Fruit fly (Drosophila melanogaster) whole organism, wandering third instar larva: ENCODE data around the gene Cpr64Ad.

ENCODE experiments used
- Dfd ChIP-seq: fragments of >200 bp; optimal IDR thresholded peaks from 2 replicates; lab custom pipeline; 2017; ENCODE audit warnings: missing biosample characterization, missing genetic modification characterization
- Hr78 ChIP-seq: fragments of >200 bp; optimal IDR thresholded peaks from 2 replicates; lab custom pipeline; 2017; ENCODE audit warnings: missing biosample characterization, missing genetic modification characterization
- Jra ChIP-seq: sonication (Bioruptor generic); optimal IDR thresholded peaks from 2 replicates; lab custom pipeline; 2016; ENCODE audit warnings: missing biosample characterization, missing genetic modification characterization
- N ChIP-seq: fragments of >200 bp; optimal IDR thresholded peaks from 2 replicates; lab custom pipeline; 2018; ENCODE audit warnings: missing biosample characterization, missing external identifiers, missing genetic modification characterization
- Rel ChIP-seq, 2 experiments: fragments of 200-800 bp; sonication (Bioruptor generic) in 1 of 2; optimal IDR thresholded peaks; 2 replicates in 1 of 2; 3 replicates in 1 of 2; lab custom pipeline; 2016 to 2019; ENCODE audit warnings: mild to moderate bottlenecking in 2 of 2, missing biosample characterization in 2 of 2, missing genetic modification characterization in 2 of 2, moderate library complexity in 1 of 2
- br ChIP-seq: fragments of 200-800 bp; sonication (Bioruptor generic); optimal IDR thresholded peaks from 2 replicates; lab custom pipeline; 2016; ENCODE audit warnings: missing biosample characterization, missing genetic modification characterization
- ey ChIP-seq: fragments of 200-800 bp; sonication (Bioruptor generic); optimal IDR thresholded peaks from 2 replicates; lab custom pipeline; 2016; ENCODE audit warnings: missing biosample characterization, missing genetic modification characterization
- h ChIP-seq: fragments of 200-800 bp; sonication (Bioruptor generic); optimal IDR thresholded peaks from 3 replicates; lab custom pipeline; 2016; ENCODE audit warnings: missing biosample characterization, mild to moderate bottlenecking, missing genetic modification characterization
- lola ChIP-seq: fragments of >200 bp; optimal IDR thresholded peaks from 2 replicates; lab custom pipeline; 2017; ENCODE audit warnings: missing biosample characterization, missing genetic modification characterization
- psq ChIP-seq: fragments of 200-800 bp; sonication (Bioruptor generic); optimal IDR thresholded peaks from 3 replicates; lab custom pipeline; 2017; ENCODE audit warnings: missing biosample characterization, mild to moderate bottlenecking, missing genetic modification characterization, moderate library complexity

DNA sequence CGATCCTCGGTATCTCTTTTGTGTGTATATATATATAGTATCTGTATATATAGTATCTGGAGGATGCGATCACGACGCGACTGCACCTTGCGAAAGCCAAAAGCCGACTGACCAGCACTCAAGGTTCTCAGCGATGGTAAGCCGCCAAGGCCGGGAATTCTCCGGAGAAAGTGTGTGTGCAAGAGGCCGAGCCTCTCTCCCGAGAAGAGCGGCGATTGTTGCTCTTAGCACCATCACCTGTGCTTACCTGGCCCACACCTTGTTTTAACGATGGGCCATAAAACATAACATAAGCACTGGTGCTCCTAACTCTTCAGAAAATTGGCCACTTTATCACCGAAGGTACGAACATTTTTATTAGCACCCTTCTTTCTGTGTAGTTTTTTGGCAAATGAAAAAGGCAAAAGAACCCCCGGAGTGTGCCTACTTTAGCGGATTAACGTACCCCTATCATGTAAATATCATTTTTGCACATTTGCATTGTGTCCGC is 47.8 kb upstream of the Cpr64Ad start, which contains the start of gene mas:
- TF ChIP-seq Hr78 (no peak), psq (no peak), N (no peak), Jra (GFP tag; lab: Kevin White, UChicago) (no peak), ey (no peak), lola (GFP tag; lab: Kevin White, UChicago) (no peak), Rel (GFP tag; optimal IDR thresholded peaks at IDR 0.05; lab: Kevin White, UChicago) (no peak), Rel (tag; optimal IDR thresholded peaks at IDR 0.05; lab: Kevin White, UChicago) (no peak), Dfd (GFP tag; lab: Kevin White, UChicago) (no peak), br (GFP tag; lab: Kevin White, UChicago) (no peak), h (no peak)
